Worm (Caenorhabditis elegans) whole organism, midembryonic: ENCODE results near the gene Y111B2A.21.

Experiments used
- T22C8.4 ChIP-seq: fragments of 200-800 bp; sonication (Bioruptor generic); IDR thresholded peaks from 2 replicates; pipeline ENCODE4 v1.3.6; 2022; ENCODE audit warnings: missing genetic modification characterization, missing compliant biosample characterization
- cog-1 ChIP-seq: sonication (generic microtip); optimal IDR thresholded peaks from 2 replicates; lab custom pipeline; 2016; ENCODE audit warnings: missing genetic modification characterization, missing compliant biosample characterization
- flt-1 ChIP-seq: fragments of 200-800 bp; sonication (Bioruptor generic); IDR thresholded peaks from 2 replicates; pipeline ENCODE4 v1.3.6; 2022; ENCODE audit warnings: missing genetic modification characterization, missing compliant biosample characterization
- klf-2 ChIP-seq: fragments of 200-800 bp; sonication (Bioruptor generic); conservative IDR thresholded peaks from 2 replicates; pipeline ENCODE4 v1.3.6; 2022; ENCODE audit warnings: missing genetic modification reagents, missing genetic modification characterization, missing compliant biosample characterization
- med-1 ChIP-seq: sonication (generic microtip); optimal IDR thresholded peaks from 2 replicates; lab custom pipeline; 2017; ENCODE audit warnings: missing genetic modification characterization, mild to moderate bottlenecking, missing compliant biosample characterization, antibody characterized with exemption, missing genetic modification reagents; ENCODE audit not compliant: insufficient read depth
- ref-1 ChIP-seq: fragments of 200-800 bp; sonication (Bioruptor generic); conservative IDR thresholded peaks from 2 replicates; pipeline ENCODE4 v1.3.6; 2022; ENCODE audit warnings: missing genetic modification reagents, missing genetic modification characterization, missing compliant biosample characterization
- tab-1 ChIP-seq: fragments of 200-800 bp; sonication (Bioruptor generic); IDR thresholded peaks from 2 replicates; pipeline ENCODE4 v1.3.6; 2022; ENCODE audit warnings: missing genetic modification characterization, missing compliant biosample characterization
- ztf-23 ChIP-seq: fragments of 200-800 bp; sonication (Bioruptor generic); IDR thresholded peaks from 2 replicates; pipeline ENCODE4 v1.3.6; 2022; ENCODE audit warnings: missing genetic modification reagents, missing genetic modification characterization, missing compliant biosample characterization
- ztf-29 ChIP-seq: fragments of 200-800 bp; sonication (Bioruptor generic); IDR thresholded peaks from 2 replicates; pipeline ENCODE4 v1.3.6; 2022; ENCODE audit warnings: missing genetic modification reagents, missing genetic modification characterization, missing compliant biosample characterization

The Y111B2A.21 gene

ce11 chrIII:12746369-12746855 lies at the start of gene Y111B2A.21:
TSS of gene Y111B2A.21 (plus strand) at chrIII:12746419.
- no peak for TF ChIP-seq med-1 (GFP tag; lab: Kevin White, UChicago)
- TF ChIP-seq tab-1 = no peak
- TF ChIP-seq cog-1 (tag; lab: Kevin White, UChicago) = no peak
- TF ChIP-seq ztf-29 (GFP tag; lab: Robert Waterston, UW) = no peak
- TF ChIP-seq ztf-23 (GFP tag; lab: Robert Waterston, UW) = no peak
- TF ChIP-seq klf-2 (GFP tag; lab: Robert Waterston, UW) = no peak
- no peak for TF ChIP-seq flt-1 (GFP tag; lab: Robert Waterston, UW)
- no peak for TF ChIP-seq T22C8.4 (GFP tag; lab: Robert Waterston, UW)
- no peak for TF ChIP-seq ref-1 (GFP tag; lab: Robert Waterston, UW)

ce11 chrIII:12697591-12697990 lies 48.6 kb upstream of the Y111B2A.21 start:
- TF ChIP-seq ztf-23 (GFP tag; lab: Robert Waterston, UW) (no peak), med-1 (GFP tag; lab: Kevin White, UChicago) (no peak), T22C8.4 (GFP tag; lab: Robert Waterston, UW) (no peak), tab-1 (no peak), ztf-29 (GFP tag; lab: Robert Waterston, UW) (no peak), ref-1 (GFP tag; lab: Robert Waterston, UW) (no peak), cog-1 (tag; lab: Kevin White, UChicago) (no peak), klf-2 (GFP tag; lab: Robert Waterston, UW) (no peak), flt-1 (GFP tag; lab: Robert Waterston, UW) (no peak)

ce11 chrIII:12699194-12699593 lies 47.0 kb upstream of the Y111B2A.21 start, which contains the start of gene sas-1:
TSS of gene sas-1 (plus strand) at chrIII:12699494.
- TF ChIP-seq T22C8.4 (GFP tag; lab: Robert Waterston, UW) = no peak
- TF ChIP-seq ref-1 (GFP tag; lab: Robert Waterston, UW) = no peak
- no peak for TF ChIP-seq cog-1 (tag; lab: Kevin White, UChicago)
- no peak for TF ChIP-seq med-1 (GFP tag; lab: Kevin White, UChicago)
- TF ChIP-seq tab-1 = no peak
- no peak for TF ChIP-seq flt-1 (GFP tag; lab: Robert Waterston, UW)

- TF ChIP-seq ztf-29 (GFP tag; lab: Robert Waterston, UW) (no peak), T22C8.4 (GFP tag; lab: Robert Waterston, UW) (no peak), flt-1 (GFP tag; lab: Robert Waterston, UW) (no peak), klf-2 (GFP tag; lab: Robert Waterston, UW) (no peak), ztf-23 (GFP tag; lab: Robert Waterston, UW) (no peak), cog-1 (tag; lab: Kevin White, UChicago) (no peak), ref-1 (GFP tag; lab: Robert Waterston, UW) (no peak), med-1 (GFP tag; lab: Kevin White, UChicago) (no peak), tab-1 (no peak)
Observed at ce11 chrIII:12702375-12702774, 43.8 kb upstream of the Y111B2A.21 start.

ce11 chrIII:12703237-12703636 lies 43.0 kb upstream of the Y111B2A.21 start:
- TF ChIP-seq ref-1 (GFP tag; lab: Robert Waterston, UW) = no peak
- no peak for TF ChIP-seq med-1 (GFP tag; lab: Kevin White, UChicago)
- TF ChIP-seq T22C8.4 (GFP tag; lab: Robert Waterston, UW) = no peak
- TF ChIP-seq flt-1 (GFP tag; lab: Robert Waterston, UW) = no peak
- no peak for TF ChIP-seq klf-2 (GFP tag; lab: Robert Waterston, UW)
- TF ChIP-seq cog-1 (tag; lab: Kevin White, UChicago) = no peak
- TF ChIP-seq ztf-23 (GFP tag; lab: Robert Waterston, UW) = no peak
- no peak for TF ChIP-seq ztf-29 (GFP tag; lab: Robert Waterston, UW)
- no peak for TF ChIP-seq tab-1

ce11 chrIII:12711217-12711616 lies 35.0 kb upstream of the Y111B2A.21 start, which contains the start of gene hut-1:
TSS of gene hut-1 (plus strand) at chrIII:12711560.
- TF ChIP-seq klf-2 (GFP tag; lab: Robert Waterston, UW) = no peak

ce11 chrIII:12711682-12712081 lies 34.5 kb upstream of the Y111B2A.21 start:
- no peak for TF ChIP-seq tab-1
- no peak for TF ChIP-seq T22C8.4 (GFP tag; lab: Robert Waterston, UW)
- TF ChIP-seq ztf-29 (GFP tag; lab: Robert Waterston, UW) = no peak
- no peak for TF ChIP-seq flt-1 (GFP tag; lab: Robert Waterston, UW)
- TF ChIP-seq ztf-23 (GFP tag; lab: Robert Waterston, UW) = no peak
- no peak for TF ChIP-seq ref-1 (GFP tag; lab: Robert Waterston, UW)
- TF ChIP-seq klf-2 (GFP tag; lab: Robert Waterston, UW) = no peak
- TF ChIP-seq cog-1 (tag; lab: Kevin White, UChicago) = no peak
- no peak for TF ChIP-seq med-1 (GFP tag; lab: Kevin White, UChicago)

ce11 chrIII:12713862-12714261 lies 32.4 kb upstream of the Y111B2A.21 start:
- TF ChIP-seq T22C8.4 (GFP tag; lab: Robert Waterston, UW) = no peak
- no peak for TF ChIP-seq klf-2 (GFP tag; lab: Robert Waterston, UW)
- TF ChIP-seq tab-1 = no peak
- no peak for TF ChIP-seq ztf-23 (GFP tag; lab: Robert Waterston, UW)
- no peak for TF ChIP-seq cog-1 (tag; lab: Kevin White, UChicago)
- TF ChIP-seq med-1 (GFP tag; lab: Kevin White, UChicago) = no peak
- TF ChIP-seq ztf-29 (GFP tag; lab: Robert Waterston, UW) = no peak
- no peak for TF ChIP-seq ref-1 (GFP tag; lab: Robert Waterston, UW)
- no peak for TF ChIP-seq flt-1 (GFP tag; lab: Robert Waterston, UW)

- TF ChIP-seq ztf-23 (GFP tag; lab: Robert Waterston, UW) (no peak), med-1 (GFP tag; lab: Kevin White, UChicago) (no peak), ref-1 (GFP tag; lab: Robert Waterston, UW) (no peak), cog-1 (tag; lab: Kevin White, UChicago) (no peak), T22C8.4 (GFP tag; lab: Robert Waterston, UW) (no peak), tab-1 (no peak), klf-2 (GFP tag; lab: Robert Waterston, UW) (no peak), flt-1 (GFP tag; lab: Robert Waterston, UW) (no peak), ztf-29 (GFP tag; lab: Robert Waterston, UW) (no peak)
Observed at ce11 chrIII:12714266-12714665, 32.0 kb upstream of the Y111B2A.21 start, which contains the start of gene ssl-1. TSS of gene ssl-1 (plus strand) at chrIII:12714566.
